Worm (Caenorhabditis elegans): ENCODE measurements around the gene inx-2.

DNA sequence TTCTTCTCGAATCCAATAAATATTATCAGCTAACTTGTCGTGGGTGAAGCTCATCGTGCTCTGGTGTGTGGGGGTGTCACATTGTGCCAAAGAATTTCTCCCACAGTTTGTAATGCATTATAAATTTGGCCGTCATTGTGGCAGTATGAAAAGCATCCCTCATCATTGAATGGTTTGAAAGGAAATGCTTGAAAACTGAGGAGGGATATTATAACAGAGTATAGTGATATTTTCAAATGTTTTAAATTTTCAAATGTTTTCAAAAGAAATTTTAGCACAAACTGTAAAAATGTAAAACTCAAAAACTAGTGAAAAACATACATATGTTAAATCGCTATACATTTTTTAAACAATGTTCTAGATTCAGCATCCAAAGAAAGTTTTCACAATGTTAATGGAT lies 27.6 kb downstream of the inx-2 start, which contains the start of gene C03A3.3:
- no peak for TF ChIP-seq med-1 (GFP tag; optimal IDR thresholded peaks at IDR 0.05; ENCODE audit: insufficient read depth)
- no peak for TF ChIP-seq ztf-29 (GFP tag; IDR thresholded peaks at IDR 0.05)
- no peak for TF ChIP-seq ztf-23 (GFP tag; IDR thresholded peaks at IDR 0.05)

All from whole organism, midembryonic.